Worm (Caenorhabditis elegans) whole organism, L3 larva: Measurements from ENCODE around the gene mes-2.

ENCODE experiments used
- R02D3.7 ChIP-seq: fragments of 150-350 bp; optimal IDR thresholded peaks from 2 replicates; lab custom pipeline; 2014; ENCODE audit warnings: missing biosample characterization, missing genetic modification characterization
- ZK546.5 ChIP-seq: sonication (generic microtip); optimal IDR thresholded peaks from 2 replicates; lab custom pipeline; 2017; ENCODE audit warnings: missing biosample characterization, missing genetic modification characterization
- aly-2 ChIP-seq: fragments of 150-350 bp; optimal IDR thresholded peaks from 2 replicates; lab custom pipeline; 2014; ENCODE audit warnings: missing biosample characterization, missing genetic modification characterization
- ama-1 ChIP-seq: fragments of 150-350 bp; optimal IDR thresholded peaks from 2 replicates; lab custom pipeline; 2018
- ceh-16 ChIP-seq: sonication (generic microtip); optimal IDR thresholded peaks from 2 replicates; lab custom pipeline; 2017; ENCODE audit warnings: missing biosample characterization, missing genetic modification characterization
- ceh-28 ChIP-seq: fragments of 150-350 bp; optimal IDR thresholded peaks from 2 replicates; lab custom pipeline; 2014; ENCODE audit warnings: missing biosample characterization, missing genetic modification reagents, missing genetic modification characterization
- ceh-82 ChIP-seq: fragments of 150-350 bp; optimal IDR thresholded peaks from 2 replicates; lab custom pipeline; 2014; ENCODE audit warnings: missing biosample characterization, missing genetic modification characterization
- ceh-9 ChIP-seq: sonication (generic microtip); optimal IDR thresholded peaks from 2 replicates; lab custom pipeline; 2018; ENCODE audit warnings: missing biosample characterization, missing genetic modification characterization
- daf-12 ChIP-seq: fragments of 150-350 bp; optimal IDR thresholded peaks from 2 replicates; lab custom pipeline; 2014; ENCODE audit warnings: missing biosample characterization, missing genetic modification reagents, missing genetic modification characterization
- egl-27 ChIP-seq: sonication (generic microtip); optimal IDR thresholded peaks from 4 replicates; lab custom pipeline; 2017; ENCODE audit warnings: missing biosample characterization, missing genetic modification reagents, missing genetic modification characterization
- egl-5 ChIP-seq: fragments of 150-350 bp; optimal IDR thresholded peaks from 2 replicates; lab custom pipeline; 2017; ENCODE audit warnings: missing biosample characterization, missing genetic modification reagents, missing genetic modification characterization, inconsistent platforms
- elt-1 ChIP-seq: fragments of 150-350 bp; optimal IDR thresholded peaks from 2 replicates; lab custom pipeline; 2014; ENCODE audit warnings: missing biosample characterization, missing genetic modification characterization
- elt-2 ChIP-seq: sonication (generic microtip); optimal IDR thresholded peaks from 2 replicates; lab custom pipeline; 2016; ENCODE audit warnings: missing genetic modification reagents, mild to moderate bottlenecking, missing genetic modification characterization, missing compliant biosample characterization
- eor-1 ChIP-seq, 2 experiments: fragments of 150-350 bp; optimal IDR thresholded peaks; 2 replicates each; lab custom pipeline; 2014 to 2018; ENCODE audit warnings: missing biosample characterization in 2 of 2, missing genetic modification characterization in 2 of 2
- fkh-10 ChIP-seq: sonication (generic microtip); optimal IDR thresholded peaks from 2 replicates; lab custom pipeline; 2017; ENCODE audit warnings: missing biosample characterization, missing genetic modification reagents, missing genetic modification characterization
- fkh-2 ChIP-seq: fragments of 150-350 bp; optimal IDR thresholded peaks from 2 replicates; lab custom pipeline; 2014; ENCODE audit warnings: missing biosample characterization, missing genetic modification reagents, missing genetic modification characterization
- hmg-11 ChIP-seq: sonication (generic microtip); optimal IDR thresholded peaks from 2 replicates; lab custom pipeline; 2016; ENCODE audit warnings: missing genetic modification characterization, missing compliant biosample characterization
- jun-1 ChIP-seq: fragments of 150-350 bp; optimal IDR thresholded peaks from 2 replicates; lab custom pipeline; 2014; ENCODE audit warnings: missing biosample characterization, missing genetic modification reagents, missing genetic modification characterization
- lin-15B ChIP-seq: fragments of 150-350 bp; optimal IDR thresholded peaks from 2 replicates; lab custom pipeline; 2014; ENCODE audit warnings: missing biosample characterization, missing genetic modification characterization
- lin-39 ChIP-seq: fragments of 150-350 bp; optimal IDR thresholded peaks from 2 replicates; lab custom pipeline; 2018; ENCODE audit warnings: missing biosample characterization, missing genetic modification reagents, missing genetic modification characterization
- lsy-12 ChIP-seq: sonication (generic microtip); optimal IDR thresholded peaks from 2 replicates; lab custom pipeline; 2016; ENCODE audit warnings: mild to moderate bottlenecking, missing genetic modification characterization, missing compliant biosample characterization
- mdl-1 ChIP-seq: fragments of 150-350 bp; optimal IDR thresholded peaks from 2 replicates; lab custom pipeline; 2014; ENCODE audit warnings: missing biosample characterization, missing genetic modification characterization
- mml-1 ChIP-seq: fragments of 150-350 bp; sonication (generic microtip); optimal IDR thresholded peaks from 3 replicates; lab custom pipeline; 2014; ENCODE audit warnings: missing biosample characterization, missing genetic modification characterization
- nfya-1 ChIP-seq: sonication (generic microtip); optimal IDR thresholded peaks from 2 replicates; lab custom pipeline; 2017; ENCODE audit warnings: missing genetic modification characterization, mild to moderate bottlenecking, missing compliant biosample characterization, antibody characterized with exemption, moderate library complexity; ENCODE audit not compliant: insufficient read depth
- nhr-11 ChIP-seq: fragments of 150-350 bp; optimal IDR thresholded peaks from 2 replicates; lab custom pipeline; 2014; ENCODE audit warnings: missing biosample characterization, missing genetic modification characterization
- nhr-12 ChIP-seq: fragments of 150-350 bp; optimal IDR thresholded peaks from 2 replicates; lab custom pipeline; 2014; ENCODE audit warnings: missing biosample characterization, missing genetic modification characterization
- nhr-23 ChIP-seq: fragments of 150-350 bp; optimal IDR thresholded peaks from 2 replicates; lab custom pipeline; 2014; ENCODE audit warnings: missing biosample characterization, missing genetic modification reagents, missing genetic modification characterization
- nhr-237 ChIP-seq: fragments of 150-350 bp; optimal IDR thresholded peaks from 2 replicates; lab custom pipeline; 2014; ENCODE audit warnings: missing biosample characterization, missing genetic modification characterization
- nhr-25 ChIP-seq: sonication (generic microtip); optimal IDR thresholded peaks from 2 replicates; lab custom pipeline; 2017; ENCODE audit warnings: missing biosample characterization, missing genetic modification characterization
- nhr-28 ChIP-seq: fragments of 150-350 bp; optimal IDR thresholded peaks from 2 replicates; lab custom pipeline; 2014; ENCODE audit warnings: missing biosample characterization, missing genetic modification characterization
- nhr-43 ChIP-seq: sonication (generic microtip); optimal IDR thresholded peaks from 2 replicates; lab custom pipeline; 2016; ENCODE audit warnings: mild to moderate bottlenecking, missing genetic modification characterization, missing compliant biosample characterization; ENCODE audit not compliant: poor library complexity, severe bottlenecking
- nhr-67 ChIP-seq: fragments of 150-350 bp; optimal IDR thresholded peaks from 2 replicates; lab custom pipeline; 2014; ENCODE audit warnings: missing biosample characterization, missing genetic modification characterization
- nhr-76 ChIP-seq: fragments of 150-350 bp; sonication (generic microtip); optimal IDR thresholded peaks from 5 replicates; lab custom pipeline; 2014; ENCODE audit warnings: missing biosample characterization, missing genetic modification characterization
- nhr-77 ChIP-seq: fragments of 150-350 bp; optimal IDR thresholded peaks from 2 replicates; lab custom pipeline; 2014; ENCODE audit warnings: missing biosample characterization, missing genetic modification characterization
- pha-4 ChIP-seq: fragments of 150-350 bp; optimal IDR thresholded peaks from 2 replicates; lab custom pipeline; 2014; ENCODE audit warnings: missing biosample characterization, missing genetic modification reagents, missing genetic modification characterization
- pqm-1 ChIP-seq: fragments of 150-350 bp; optimal IDR thresholded peaks from 2 replicates; lab custom pipeline; 2017; ENCODE audit warnings: missing biosample characterization, missing genetic modification characterization, inconsistent platforms
- sea-2 ChIP-seq: fragments of 150-350 bp; sonication (generic microtip); optimal IDR thresholded peaks from 4 replicates; lab custom pipeline; 2014; ENCODE audit warnings: missing biosample characterization, missing genetic modification reagents, missing genetic modification characterization
- skn-1 ChIP-seq: fragments of 150-350 bp; optimal IDR thresholded peaks from 2 replicates; lab custom pipeline; 2014; ENCODE audit warnings: missing biosample characterization, missing genetic modification characterization
- snpc-4 ChIP-seq: fragments of 150-350 bp; optimal IDR thresholded peaks from 2 replicates; lab custom pipeline; 2014; ENCODE audit warnings: missing biosample characterization, missing genetic modification characterization
- tbx-2 ChIP-seq: sonication (generic microtip); optimal IDR thresholded peaks from 2 replicates; lab custom pipeline; 2016; ENCODE audit warnings: mild to moderate bottlenecking, missing genetic modification characterization, missing compliant biosample characterization
- unc-39 ChIP-seq: sonication (generic microtip); optimal IDR thresholded peaks from 4 replicates; lab custom pipeline; 2017; ENCODE audit warnings: missing biosample characterization, missing genetic modification characterization
- unc-62 ChIP-seq: fragments of 150-350 bp; sonication (generic microtip); optimal IDR thresholded peaks from 4 replicates; lab custom pipeline; 2014; ENCODE audit warnings: missing biosample characterization, missing genetic modification reagents, missing genetic modification characterization
- zag-1 ChIP-seq: fragments of 150-350 bp; optimal IDR thresholded peaks from 2 replicates; lab custom pipeline; 2014; ENCODE audit warnings: missing biosample characterization, missing genetic modification characterization
- ztf-11 ChIP-seq: fragments of 150-350 bp; optimal IDR thresholded peaks from 2 replicates; lab custom pipeline; 2014; ENCODE audit warnings: missing biosample characterization, missing genetic modification characterization
- ztf-4 ChIP-seq: fragments of 150-350 bp; optimal IDR thresholded peaks from 2 replicates; lab custom pipeline; 2014; ENCODE audit warnings: missing biosample characterization, missing genetic modification characterization

mes-2 gene

ce11 chrII:14401098-14401497 is 17.3 kb downstream of the mes-2 start:
- TF ChIP-seq ama-1 (peak; percentile 87), ceh-28 (no peak)

ce11 chrII:14404266-14404665 is 20.5 kb downstream of the mes-2 start:
- TF ChIP-seq egl-27 (tag; lab: Kevin White, UChicago), result no peak
- no peak for TF ChIP-seq ceh-9 (tag; lab: Kevin White, UChicago)
- TF ChIP-seq ceh-16 (tag; lab: Kevin White, UChicago), result no peak
- TF ChIP-seq ceh-82 (tag; lab: Kevin White, UChicago), result no peak
- TF ChIP-seq nfya-1 (tag; lab: Kevin White, UChicago), result peak; percentile 3
- TF ChIP-seq pqm-1 (tag; lab: Kevin White, UChicago), result peak; percentile 61
- no peak for TF ChIP-seq unc-62 (GFP tag; lab: Kevin White, UChicago)
- no peak for TF ChIP-seq nhr-237 (tag; lab: Kevin White, UChicago)
- no peak for TF ChIP-seq unc-39 (tag; lab: Kevin White, UChicago)
- TF ChIP-seq nhr-67 (tag; lab: Kevin White, UChicago), result no peak
- no peak for TF ChIP-seq zag-1 (tag; lab: Kevin White, UChicago)
- peak; percentile 54 for TF ChIP-seq nhr-43 (tag; lab: Kevin White, UChicago)
- peak; percentile 52 for TF ChIP-seq elt-2
- no peak for TF ChIP-seq daf-12 (tag; lab: Kevin White, UChicago)
- no peak for TF ChIP-seq lsy-12 (tag; lab: Kevin White, UChicago)
- TF ChIP-seq nhr-23 (tag; lab: Kevin White, UChicago), result peak; percentile 33
- peak; percentile 25 for TF ChIP-seq jun-1
- TF ChIP-seq nhr-11, result no peak
- TF ChIP-seq nhr-77 (tag; lab: Kevin White, UChicago), result no peak
- no peak for TF ChIP-seq ZK546.5
- TF ChIP-seq snpc-4 (tag; lab: Kevin White, UChicago), result no peak
- no peak for TF ChIP-seq aly-2 (tag; lab: Kevin White, UChicago)
- no peak for TF ChIP-seq skn-1 (tag; lab: Kevin White, UChicago)
- no peak for TF ChIP-seq nhr-12 (tag; lab: Kevin White, UChicago)
- peak; percentile 78 for TF ChIP-seq ama-1
- no peak for TF ChIP-seq tbx-2
- no peak for TF ChIP-seq fkh-10 (GFP tag; lab: Kevin White, UChicago)
- TF ChIP-seq eor-1 (tag; optimal IDR thresholded peaks at IDR 0.05; lab: Kevin White, UChicago), result no peak
- TF ChIP-seq nhr-25, result peak; percentile 38
- no peak for TF ChIP-seq ztf-4 (tag; lab: Kevin White, UChicago)
- no peak for TF ChIP-seq nhr-28 (tag; lab: Kevin White, UChicago)
- TF ChIP-seq egl-5, result no peak
- no peak for TF ChIP-seq sea-2
- TF ChIP-seq mdl-1 (tag; lab: Kevin White, UChicago), result no peak
- no peak for TF ChIP-seq nhr-76
- TF ChIP-seq fkh-2 (tag; lab: Kevin White, UChicago), result no peak
- TF ChIP-seq pha-4, result peak; percentile 91
- TF ChIP-seq lin-39 (tag; lab: Kevin White, UChicago), result no peak
- TF ChIP-seq hmg-11 (tag; lab: Kevin White, UChicago), result no peak
- TF ChIP-seq R02D3.7 (tag; lab: Kevin White, UChicago), result no peak
- TF ChIP-seq mml-1 (tag; lab: Kevin White, UChicago), result no peak

ce11 chrII:14404741-14405488 is 21.1 kb downstream of the mes-2 start:
- peak; percentile 58 for TF ChIP-seq ama-1
- peak; percentile 75 for TF ChIP-seq tbx-2
- TF ChIP-seq nhr-11, result no peak
- TF ChIP-seq sea-2, result peak; percentile 95
- no peak for TF ChIP-seq fkh-10 (GFP tag; lab: Kevin White, UChicago)
- TF ChIP-seq nfya-1 (tag; lab: Kevin White, UChicago), result peak; percentile 78
- no peak for TF ChIP-seq elt-1 (tag; lab: Kevin White, UChicago)
- peak; percentile 54 for TF ChIP-seq ceh-28
- peak; percentile 63 for TF ChIP-seq lin-39 (tag; lab: Kevin White, UChicago)
- TF ChIP-seq unc-62 (GFP tag; lab: Kevin White, UChicago), result no peak
- peak; percentile 96 for TF ChIP-seq nhr-23 (tag; lab: Kevin White, UChicago)
- TF ChIP-seq fkh-2 (tag; lab: Kevin White, UChicago), result no peak
- peak; percentile 43 for TF ChIP-seq lin-15B (tag; lab: Kevin White, UChicago)
- no peak for TF ChIP-seq mdl-1 (tag; lab: Kevin White, UChicago)
- no peak for TF ChIP-seq ztf-11
- TF ChIP-seq nhr-43 (tag; lab: Kevin White, UChicago), result peak; percentile 90
- TF ChIP-seq R02D3.7 (tag; lab: Kevin White, UChicago), result no peak
- no peak for TF ChIP-seq daf-12 (tag; lab: Kevin White, UChicago)
- TF ChIP-seq nhr-25, result peak; percentile 96
- TF ChIP-seq hmg-11 (tag; lab: Kevin White, UChicago), result peak; percentile 40
- TF ChIP-seq unc-39 (tag; lab: Kevin White, UChicago), result no peak
- peak; percentile 80 for TF ChIP-seq jun-1
- no peak for TF ChIP-seq ceh-9 (tag; lab: Kevin White, UChicago)
- TF ChIP-seq nhr-67 (tag; lab: Kevin White, UChicago), result no peak
- TF ChIP-seq pha-4, result peak; percentile 80
- no peak for TF ChIP-seq egl-27 (tag; lab: Kevin White, UChicago)
- no peak for TF ChIP-seq nhr-28 (tag; lab: Kevin White, UChicago)
- TF ChIP-seq ceh-16 (tag; lab: Kevin White, UChicago), result no peak
- TF ChIP-seq ceh-82 (tag; lab: Kevin White, UChicago), result no peak
- peak; percentile 70 for TF ChIP-seq nhr-77 (tag; lab: Kevin White, UChicago)
- TF ChIP-seq elt-2, result peak; percentile 33
- peak; percentile 23 for TF ChIP-seq mml-1 (tag; lab: Kevin White, UChicago)
- TF ChIP-seq egl-5, result no peak
